Worm (Caenorhabditis elegans): ENCODE measurements around the gene emb-1.

Gene emb-1

DNA sequence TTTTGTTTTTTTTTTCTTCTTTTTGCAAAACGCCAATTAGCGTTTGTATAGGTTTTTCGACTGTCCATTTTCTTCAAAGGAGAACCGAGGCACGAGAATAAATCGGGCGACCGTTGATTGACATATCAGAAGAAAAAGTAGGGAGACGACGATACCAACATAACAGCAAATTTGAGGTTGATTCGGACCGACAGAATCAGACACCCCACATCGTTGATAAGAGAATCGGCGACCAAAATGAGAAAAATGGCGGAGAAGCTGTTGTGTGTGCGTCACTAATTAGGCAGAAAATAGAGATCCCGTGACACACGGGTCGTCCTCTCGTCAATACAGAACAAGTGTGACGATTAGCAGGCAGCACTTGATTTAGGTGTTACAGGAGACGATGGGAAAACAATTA lies 31.3 kb upstream of the emb-1 start:
- TF ChIP-seq pha-4 (tag; optimal IDR thresholded peaks at IDR 0.05) (no peak), snpc-4 (tag; optimal IDR thresholded peaks at IDR 0.05) (no peak), mab-5 (tag; optimal IDR thresholded peaks at IDR 0.05) (no peak), sem-2 (GFP tag; optimal IDR thresholded peaks at IDR 0.05) (no peak), flh-1 (GFP tag; optimal IDR thresholded peaks at IDR 0.05) (no peak)

DNA sequence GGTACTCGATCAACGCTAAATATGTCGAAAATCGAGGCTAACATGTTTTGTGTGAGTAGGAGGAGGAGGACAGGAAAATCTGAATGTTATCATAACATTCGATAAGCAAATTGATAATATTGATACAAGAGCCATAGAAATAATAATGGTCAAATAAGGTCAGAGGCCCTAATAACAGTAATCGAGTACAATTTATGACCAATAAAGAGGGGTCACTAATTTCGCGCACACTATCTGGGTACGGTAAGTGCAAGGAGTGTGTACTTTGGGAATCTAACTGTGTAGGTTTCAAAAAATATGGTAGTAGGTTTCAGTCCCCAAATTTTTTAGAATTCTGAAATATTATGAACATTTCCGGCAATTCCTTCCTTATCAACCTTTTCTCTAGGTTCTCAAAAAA lies 29.7 kb upstream of the emb-1 start:
- TF ChIP-seq nhr-2 (tag; optimal IDR thresholded peaks at IDR 0.05) (peak; percentile 52), elt-1 (tag; optimal IDR thresholded peaks at IDR 0.05; ENCODE audit: borderline replicate concordance, insufficient read depth) (no peak), bed-3 (GFP tag; optimal IDR thresholded peaks at IDR 0.05) (no peak), ces-1 (GFP tag; optimal IDR thresholded peaks at IDR 0.05) (peak; percentile 49)

DNA sequence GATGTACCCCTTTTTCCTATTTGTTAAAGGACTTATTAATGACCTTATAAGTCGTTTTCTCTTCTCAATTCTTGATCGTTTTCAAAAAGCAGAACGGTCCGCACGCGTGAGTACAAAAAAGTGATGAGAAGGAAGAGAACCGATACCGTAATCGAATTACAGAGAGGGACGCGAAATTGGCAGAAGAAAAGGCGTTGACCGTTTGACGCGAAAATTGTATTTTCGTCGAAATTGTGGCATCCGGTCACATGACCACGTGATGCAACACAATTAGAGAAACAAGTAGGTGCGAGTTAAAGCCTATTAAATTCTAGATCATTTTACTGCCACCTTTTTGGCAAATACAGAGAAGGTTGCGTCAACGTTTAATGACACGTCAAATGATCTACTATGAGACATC lies 29.1 kb upstream of the emb-1 start:
- TF ChIP-seq bed-3 (GFP tag; optimal IDR thresholded peaks at IDR 0.05) (no peak), lin-32 (GFP tag; optimal IDR thresholded peaks at IDR 0.05) (no peak), hlh-1 (tag; optimal IDR thresholded peaks at IDR 0.05) (no peak), nhr-2 (tag; optimal IDR thresholded peaks at IDR 0.05) (no peak), ceh-43 (GFP tag; optimal IDR thresholded peaks at IDR 0.05) (no peak), nhr-76 (tag; optimal IDR thresholded peaks at IDR 0.05) (no peak), cnd-1 (tag; optimal IDR thresholded peaks at IDR 0.05) (no peak), ceh-83 (GFP tag; optimal IDR thresholded peaks at IDR 0.05) (no peak), sptf-1 (tag; optimal IDR thresholded peaks at IDR 0.05) (no peak), ceh-39 (tag; optimal IDR thresholded peaks at IDR 0.05) (no peak), unc-39 (tag; optimal IDR thresholded peaks at IDR 0.05) (no peak), pha-4 (tag; optimal IDR thresholded peaks at IDR 0.05) (no peak), flh-1 (GFP tag; optimal IDR thresholded peaks at IDR 0.05) (no peak), ces-1 (GFP tag; optimal IDR thresholded peaks at IDR 0.05) (no peak), zip-8 (tag; optimal IDR thresholded peaks at IDR 0.05) (no peak), tbx-8 (GFP tag; optimal IDR thresholded peaks at IDR 0.05) (no peak), nhr-12 (tag; optimal IDR thresholded peaks at IDR 0.05) (no peak), lsy-2 (tag; optimal IDR thresholded peaks at IDR 0.05) (no peak), ztf-11 (tag; optimal IDR thresholded peaks at IDR 0.05) (no peak)

DNA sequence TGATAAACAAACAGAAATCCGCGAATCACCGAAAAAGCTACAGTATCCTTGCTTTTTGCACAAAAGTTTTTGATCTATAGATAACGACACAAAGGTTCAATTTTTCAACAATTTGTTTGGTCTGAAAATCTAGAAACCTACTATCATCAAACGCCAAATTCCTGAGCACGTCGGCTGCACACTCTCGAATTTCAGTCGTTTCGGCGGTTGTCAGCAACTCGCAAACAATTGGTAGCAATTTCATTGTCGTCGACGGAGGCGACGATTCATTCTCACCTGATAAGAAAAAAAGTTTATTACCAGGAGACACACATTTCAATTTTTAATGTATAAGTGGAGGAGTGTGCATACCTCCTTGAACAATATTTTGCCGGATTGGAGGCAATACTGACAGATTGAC lies 27.4 kb upstream of the emb-1 start:
- no peak for TF ChIP-seq nhr-2 (tag; optimal IDR thresholded peaks at IDR 0.05)
- TF ChIP-seq bed-3 (GFP tag; optimal IDR thresholded peaks at IDR 0.05): no peak
- TF ChIP-seq mab-5 (tag; optimal IDR thresholded peaks at IDR 0.05): no peak
- TF ChIP-seq nhr-12 (tag; optimal IDR thresholded peaks at IDR 0.05): no peak
- TF ChIP-seq nhr-28 (tag; optimal IDR thresholded peaks at IDR 0.05): no peak

DNA sequence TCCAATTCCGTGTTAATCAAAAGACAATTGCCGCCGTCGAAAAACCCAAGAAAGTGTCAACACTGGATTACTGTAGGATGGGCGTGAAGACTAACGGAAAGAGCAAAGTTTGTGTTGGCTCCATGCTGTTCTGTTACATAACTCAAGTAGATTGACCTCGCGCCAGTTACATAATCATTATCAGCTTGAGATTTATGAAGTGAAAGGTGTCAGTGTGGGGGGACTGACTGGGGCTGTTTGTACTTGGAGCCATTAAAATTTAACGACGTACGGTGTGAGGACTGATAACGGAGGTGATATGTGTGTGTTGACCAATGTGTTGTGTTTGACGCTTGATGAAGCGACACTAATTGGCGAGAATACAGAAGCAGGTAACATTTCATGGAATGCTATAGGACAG lies 26.5 kb upstream of the emb-1 start:
- TF ChIP-seq ceh-83 (GFP tag; optimal IDR thresholded peaks at IDR 0.05): no peak
- no peak for TF ChIP-seq ztf-11 (tag; optimal IDR thresholded peaks at IDR 0.05)
- no peak for TF ChIP-seq cnd-1 (tag; optimal IDR thresholded peaks at IDR 0.05)
- no peak for TF ChIP-seq elt-3 (tag; optimal IDR thresholded peaks at IDR 0.05)
- TF ChIP-seq lin-13 (tag; optimal IDR thresholded peaks at IDR 0.05): no peak
- TF ChIP-seq mep-1 (tag; optimal IDR thresholded peaks at IDR 0.05): no peak
- TF ChIP-seq flh-1 (GFP tag; optimal IDR thresholded peaks at IDR 0.05): no peak
- no peak for TF ChIP-seq nhr-12 (tag; optimal IDR thresholded peaks at IDR 0.05)
- TF ChIP-seq mls-2 (tag; optimal IDR thresholded peaks at IDR 0.05): no peak
- TF ChIP-seq sem-2 (GFP tag; optimal IDR thresholded peaks at IDR 0.05): no peak
- TF ChIP-seq snpc-4 (tag; optimal IDR thresholded peaks at IDR 0.05): no peak
- TF ChIP-seq bed-3 (GFP tag; optimal IDR thresholded peaks at IDR 0.05): no peak
- TF ChIP-seq ces-1 (GFP tag; optimal IDR thresholded peaks at IDR 0.05): no peak
- no peak for TF ChIP-seq M03D4.4 (tag; optimal IDR thresholded peaks at IDR 0.05)
- no peak for TF ChIP-seq drap-1 (GFP tag; optimal IDR thresholded peaks at IDR 0.05)
- no peak for TF ChIP-seq unc-62 (GFP tag; optimal IDR thresholded peaks at IDR 0.05)
- no peak for TF ChIP-seq blmp-1 (tag; optimal IDR thresholded peaks at IDR 0.05)

DNA sequence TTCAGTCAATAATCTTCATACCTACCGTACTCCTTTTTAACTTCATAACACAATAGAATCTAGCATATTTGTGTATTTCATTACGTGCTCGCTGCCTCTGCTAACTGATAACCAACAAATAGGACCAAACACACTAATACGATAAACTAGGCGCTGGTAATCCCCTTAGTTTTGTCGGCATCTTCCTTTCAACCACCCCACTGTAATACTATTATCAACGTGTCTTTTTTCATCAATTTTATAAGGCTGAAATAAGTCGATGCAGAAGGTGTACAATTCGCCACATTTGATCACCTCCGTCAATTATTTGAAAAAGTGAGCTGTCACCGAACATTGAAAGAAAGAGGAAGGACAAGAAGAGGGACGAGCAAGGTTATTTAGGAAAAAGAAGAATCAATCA lies 25.8 kb upstream of the emb-1 start:
- TF ChIP-seq cnd-1 (tag; optimal IDR thresholded peaks at IDR 0.05): no peak
